Worm (Caenorhabditis elegans): ENCODE data around the gene wrt-4.

The wrt-4 gene

DNA sequence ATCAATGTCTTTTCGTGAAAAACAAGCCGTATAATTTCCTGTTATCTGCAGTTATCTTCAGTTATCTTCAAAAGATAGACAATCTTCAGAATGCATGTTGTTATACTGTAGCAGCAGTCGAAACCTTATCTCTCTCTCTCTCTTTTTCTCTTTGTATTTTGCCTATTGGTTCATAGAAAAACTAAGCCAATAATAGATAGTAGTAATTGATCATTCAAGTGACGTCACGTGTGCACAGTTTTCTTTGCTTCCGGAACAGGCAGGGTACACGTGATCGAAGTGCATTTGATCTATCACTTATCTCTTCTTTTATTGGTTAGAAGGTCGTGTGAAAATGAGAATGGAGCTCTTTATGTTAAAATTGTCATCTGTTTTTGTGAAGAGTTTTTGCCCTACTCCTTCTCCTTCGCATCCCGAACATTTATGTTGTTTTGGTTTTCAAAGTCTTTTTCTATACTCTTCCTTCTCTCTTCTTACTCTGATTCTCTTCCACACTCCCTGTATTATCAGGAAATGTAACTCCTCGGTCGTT, 52.4 kb downstream of the wrt-4 start:
- TF ChIP-seq scrt-1 (GFP tag; IDR thresholded peaks at IDR 0.05) (no peak), aly-1 (tag; optimal IDR thresholded peaks at IDR 0.05) (no peak), hnd-1 (tag; optimal IDR thresholded peaks at IDR 0.05) (no peak), sea-1 (GFP tag; conservative IDR thresholded peaks at IDR 0.05) (no peak), F13C5.2 (tag; optimal IDR thresholded peaks at IDR 0.05) (no peak), B0310.2 (tag; optimal IDR thresholded peaks at IDR 0.05) (no peak), flt-1 (GFP tag; IDR thresholded peaks at IDR 0.05) (no peak), ama-1 (optimal IDR thresholded peaks at IDR 0.05) (no peak), ets-7 (tag; optimal IDR thresholded peaks at IDR 0.05) (no peak), tra-4 (tag; optimal IDR thresholded peaks at IDR 0.05) (no peak)
